Worm (Caenorhabditis elegans) whole organism, late embryonic: ENCODE results near the gene srg-46.

Experiments used
- F13H6.1 ChIP-seq: sonication (generic microtip); optimal IDR thresholded peaks from 2 replicates; lab custom pipeline; 2016; ENCODE audit warnings: missing genetic modification characterization, missing compliant biosample characterization
- K02D7.2 ChIP-seq: sonication (generic microtip); optimal IDR thresholded peaks from 2 replicates; lab custom pipeline; 2017; ENCODE audit warnings: mild to moderate bottlenecking, missing genetic modification characterization, missing compliant biosample characterization
- ama-1 ChIP-seq: fragments of 150-350 bp; optimal IDR thresholded peaks from 2 replicates; lab custom pipeline; 2014
- ceh-48 ChIP-seq: sonication (generic microtip); optimal IDR thresholded peaks from 2 replicates; lab custom pipeline; 2016; ENCODE audit warnings: missing genetic modification characterization, inconsistent platforms, missing compliant biosample characterization
- ceh-9 ChIP-seq: sonication (generic microtip); optimal IDR thresholded peaks from 2 replicates; lab custom pipeline; 2016; ENCODE audit warnings: mild to moderate bottlenecking, missing genetic modification characterization, inconsistent platforms, missing compliant biosample characterization
- elt-4 ChIP-seq: sonication (generic microtip); optimal IDR thresholded peaks from 2 replicates; lab custom pipeline; 2016; ENCODE audit warnings: missing genetic modification characterization, missing compliant biosample characterization
- nhr-232 ChIP-seq: sonication (generic microtip); optimal IDR thresholded peaks from 2 replicates; lab custom pipeline; 2016; ENCODE audit warnings: missing genetic modification characterization, missing compliant biosample characterization
- pag-3 ChIP-seq: sonication (generic microtip); optimal IDR thresholded peaks from 2 replicates; lab custom pipeline; 2016; ENCODE audit warnings: missing compliant biosample characterization, missing genetic modification characterization, borderline replicate concordance
- pha-4 ChIP-seq: fragments of 150-350 bp; optimal IDR thresholded peaks from 2 replicates; lab custom pipeline; 2018; ENCODE audit warnings: missing biosample characterization, missing genetic modification reagents, missing genetic modification characterization
- rnt-1 ChIP-seq: sonication (generic microtip); optimal IDR thresholded peaks from 2 replicates; lab custom pipeline; 2016; ENCODE audit warnings: missing genetic modification characterization, missing compliant biosample characterization
- unc-86 ChIP-seq: sonication (generic microtip); optimal IDR thresholded peaks from 2 replicates; lab custom pipeline; 2016; ENCODE audit warnings: missing genetic modification characterization, missing compliant biosample characterization

DNA sequence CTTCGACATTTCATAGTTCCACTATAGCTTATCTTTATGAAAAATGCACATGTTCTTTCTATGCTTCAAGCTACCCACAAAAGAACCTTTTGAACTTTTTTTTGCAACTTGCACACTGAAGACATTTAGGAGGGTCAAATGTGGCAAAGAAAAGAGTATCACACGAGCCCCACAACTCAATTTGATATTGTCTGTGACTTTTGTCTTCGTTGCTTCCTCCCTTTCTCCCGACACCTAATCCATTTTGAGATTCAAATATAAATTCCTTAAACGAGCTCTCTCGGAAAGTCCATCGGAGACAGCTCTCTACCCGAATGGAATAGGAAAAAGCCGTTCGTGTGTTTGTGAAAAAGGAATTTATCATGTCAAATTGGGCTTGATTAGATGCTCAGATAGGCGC lies 13.2 kb upstream of the srg-46 start:
- TF ChIP-seq ama-1 (lab: Kevin White, UChicago) (no peak), rnt-1 (no peak), ceh-9 (tag; lab: Kevin White, UChicago) (no peak), unc-86 (tag; lab: Kevin White, UChicago) (no peak), nhr-232 (tag; lab: Kevin White, UChicago) (no peak), elt-4 (tag; lab: Kevin White, UChicago) (no peak), ceh-48 (no peak), K02D7.2 (tag; lab: Kevin White, UChicago) (no peak), pha-4 (tag; lab: Kevin White, UChicago) (no peak), F13H6.1 (tag; lab: Kevin White, UChicago) (no peak), pag-3 (no peak)
